Worm (Caenorhabditis elegans) whole organism, young adult: ENCODE measurements around the gene scc-1.

Source experiments
- B0019.2 ChIP-seq: fragments of 200-800 bp; sonication (Bioruptor generic); conservative IDR thresholded peaks from 2 replicates; pipeline ENCODE4 v1.3.6; 2022; ENCODE audit warnings: missing genetic modification reagents, missing genetic modification characterization, missing compliant biosample characterization
- T07F8.4 ChIP-seq: sonication (generic microtip); optimal IDR thresholded peaks from 2 replicates; lab custom pipeline; 2016; ENCODE audit warnings: mild to moderate bottlenecking, missing genetic modification characterization, moderate library complexity, missing compliant biosample characterization
- ama-1 ChIP-seq, 3 experiments: fragments of 150-350 bp in 1 of 3; sonication (generic microtip) in 2 of 3; optimal IDR thresholded peaks; 2 replicates each; lab custom pipeline; 2014 to 2018; ENCODE audit warnings: missing biosample characterization in 2 of 3, missing genetic modification characterization in 2 of 3, missing genetic modification reagents in 2 of 3
- cebp-1 ChIP-seq, 2 experiments: fragments of 200-800 bp in 1 of 2; sonication (Bioruptor generic) in 1 of 2; sonication (generic microtip) in 1 of 2; IDR thresholded peaks in 1 of 2; optimal IDR thresholded peaks in 1 of 2; 2 replicates each; pipeline versions ENCODE4 v1.3.6 to Lab custom; 2017 to 2022; ENCODE audit warnings: missing compliant biosample characterization in 2 of 2, missing genetic modification characterization in 2 of 2, mild to moderate bottlenecking in 1 of 2, missing genetic modification reagents in 1 of 2, moderate library complexity in 1 of 2
- ceh-79 ChIP-seq: sonication (generic microtip); optimal IDR thresholded peaks from 2 replicates; lab custom pipeline; 2017; ENCODE audit warnings: mild to moderate bottlenecking, missing genetic modification characterization, missing compliant biosample characterization
- ceh-91 ChIP-seq: fragments of 200-800 bp; sonication (Bioruptor generic); IDR thresholded peaks from 2 replicates; pipeline ENCODE4 v1.3.6; 2022; ENCODE audit warnings: missing genetic modification reagents, missing genetic modification characterization, missing compliant biosample characterization
- madf-3 ChIP-seq: fragments of 200-800 bp; sonication (Bioruptor generic); IDR thresholded peaks from 2 replicates; pipeline ENCODE4 v1.3.6; 2022; ENCODE audit warnings: missing genetic modification reagents, missing genetic modification characterization, missing compliant biosample characterization
- madf-8 ChIP-seq: fragments of 200-800 bp; sonication (Bioruptor generic); conservative IDR thresholded peaks from 2 replicates; pipeline ENCODE4 v1.3.6; 2022; ENCODE audit warnings: missing genetic modification reagents, missing genetic modification characterization, missing compliant biosample characterization
- sdz-38 ChIP-seq: sonication (generic microtip); optimal IDR thresholded peaks from 2 replicates; lab custom pipeline; 2016; ENCODE audit warnings: missing genotype, missing genetic modification characterization, missing compliant biosample characterization
- snpc-1.3 ChIP-seq: sonication (generic microtip); optimal IDR thresholded peaks from 2 replicates; lab custom pipeline; 2017; ENCODE audit warnings: missing genetic modification characterization, mild to moderate bottlenecking, missing compliant biosample characterization, antibody characterized with exemption, moderate library complexity, missing genotype, missing genetic modification reagents; ENCODE audit not compliant: insufficient read depth
- somi-1 ChIP-seq: fragments of 200-800 bp; sonication (Bioruptor generic); optimal IDR thresholded peaks from 2 replicates; lab custom pipeline; 2018; ENCODE audit warnings: mild to moderate bottlenecking, missing genetic modification characterization, missing compliant biosample characterization
- tbp1 ChIP-seq: fragments of 200-800 bp; sonication (Bioruptor generic); optimal IDR thresholded peaks from 2 replicates; lab custom pipeline; 2018; ENCODE audit warnings: mild to moderate bottlenecking, missing genetic modification characterization, missing compliant biosample characterization
- unc-62 ChIP-seq: fragments of 150-350 bp; optimal IDR thresholded peaks from 2 replicates; lab custom pipeline; 2014; ENCODE audit warnings: missing biosample characterization, missing genetic modification reagents, missing genetic modification characterization

- no peak for TF ChIP-seq unc-62
- no peak for TF ChIP-seq B0019.2 (GFP tag; lab: Robert Waterston, UW)
- no peak for TF ChIP-seq ceh-91 (GFP tag; lab: Robert Waterston, UW)
- no peak for TF ChIP-seq ama-1 (optimal IDR thresholded peaks at IDR 0.05; lab: Kevin White, UChicago)
- TF ChIP-seq ama-1 (GFP tag; optimal IDR thresholded peaks at IDR 0.05; lab: Kevin White, UChicago) = no peak
- no peak for TF ChIP-seq madf-8 (GFP tag; lab: Robert Waterston, UW)
- TF ChIP-seq snpc-1.3 = no peak
- no peak for TF ChIP-seq madf-3 (GFP tag; lab: Robert Waterston, UW)
- no peak for TF ChIP-seq ceh-79 (tag; lab: Kevin White, UChicago)
- no peak for TF ChIP-seq T07F8.4 (tag; lab: Kevin White, UChicago)
- TF ChIP-seq sdz-38 (tag; lab: Kevin White, UChicago) = no peak
- no peak for TF ChIP-seq tbp1
- TF ChIP-seq somi-1 = no peak
- TF ChIP-seq cebp-1 (GFP tag; IDR thresholded peaks at IDR 0.05; lab: Robert Waterston, UW) = no peak
- no peak for TF ChIP-seq cebp-1 (tag; optimal IDR thresholded peaks at IDR 0.05; lab: Kevin White, UChicago)
Measured at ce11 chrII:4661278-4661677, 37.2 kb upstream of the scc-1 start, which contains the start of gene T05A7.13.
